Worm (Caenorhabditis elegans) whole organism, L1 larva: ENCODE measurements around the gene Y116F11B.2.

ENCODE experiments used
- ama-1 ChIP-seq: fragments of 150-350 bp; optimal IDR thresholded peaks from 2 replicates; lab custom pipeline; 2014
- blmp-1 ChIP-seq: fragments of 150-350 bp; optimal IDR thresholded peaks from 2 replicates; lab custom pipeline; 2014; ENCODE audit warnings: missing biosample characterization, missing genetic modification characterization
- ceh-88 ChIP-seq: fragments of 200-800 bp; sonication (Bioruptor generic); IDR thresholded peaks from 2 replicates; pipeline ENCODE4 v1.3.6; 2022; ENCODE audit warnings: missing genetic modification characterization, missing compliant biosample characterization
- fos-1 ChIP-seq: fragments of 150-350 bp; optimal IDR thresholded peaks from 2 replicates; lab custom pipeline; 2014; ENCODE audit warnings: missing biosample characterization, missing genetic modification characterization
- isw-1 ChIP-seq: fragments of 200-800 bp; sonication (Bioruptor generic); IDR thresholded peaks from 2 replicates; pipeline ENCODE4 v1.3.6; 2022; ENCODE audit warnings: missing genetic modification characterization, missing compliant biosample characterization
- mdl-1 ChIP-seq, 2 experiments: fragments of 150-350 bp; optimal IDR thresholded peaks; 2 replicates each; lab custom pipeline; 2014 to 2017; ENCODE audit warnings: missing biosample characterization in 2 of 2, missing genetic modification characterization in 2 of 2, inconsistent platforms in 1 of 2
- nhr-12 ChIP-seq: sonication (generic microtip); optimal IDR thresholded peaks from 2 replicates; lab custom pipeline; 2017; ENCODE audit warnings: missing biosample characterization, missing genetic modification characterization
- tlp-1 ChIP-seq: fragments of 150-350 bp; optimal IDR thresholded peaks from 2 replicates; lab custom pipeline; 2014; ENCODE audit warnings: missing biosample characterization, missing genetic modification characterization
- vab-15 ChIP-seq: sonication (generic microtip); optimal IDR thresholded peaks from 2 replicates; lab custom pipeline; 2017; ENCODE audit warnings: missing genotype, mild to moderate bottlenecking, missing genetic modification characterization, missing compliant biosample characterization

- TF ChIP-seq nhr-12 = no peak
- TF ChIP-seq fos-1 (tag; lab: Kevin White, UChicago) = no peak
- no peak for TF ChIP-seq mdl-1 (tag; optimal IDR thresholded peaks at IDR 0.05; lab: Kevin White, UChicago)
- no peak for TF ChIP-seq ceh-88 (GFP tag; lab: Robert Waterston, UW)
- TF ChIP-seq tlp-1 (tag; lab: Kevin White, UChicago) = no peak
- no peak for TF ChIP-seq blmp-1 (tag; lab: Kevin White, UChicago)
- TF ChIP-seq isw-1 = no peak
- TF ChIP-seq vab-15 (tag; lab: Kevin White, UChicago) = no peak
- no peak for TF ChIP-seq ama-1 (lab: Kevin White, UChicago)
These were observed 46.6 kb downstream of the Y116F11B.2 start for ce11 chrV:19754331-19754730.
